Fruit fly (Drosophila melanogaster) whole organism, embryonic: Measurements from ENCODE around the gene cic.

ENCODE experiments used
- BEAF-32 ChIP-seq: fragments of 200-800 bp; sonication (Bioruptor generic); optimal IDR thresholded peaks from 3 replicates; lab custom pipeline; 2017; ENCODE audit warnings: missing biosample characterization, missing genetic modification characterization, mild to moderate bottlenecking, moderate library complexity, missing genetic modification reagents
- CG10366 ChIP-seq: fragments of 200-800 bp; sonication (Bioruptor generic); IDR thresholded peaks from 2 replicates; pipeline ENCODE4 v1.3.6; 2022; ENCODE audit warnings: missing biosample characterization, missing genetic modification characterization
- CG10543 ChIP-seq: fragments of 200-800 bp; sonication (Bioruptor generic); optimal IDR thresholded peaks from 3 replicates; lab custom pipeline; 2017; ENCODE audit warnings: missing biosample characterization, mild to moderate bottlenecking, missing genetic modification characterization, moderate library complexity
- CG11093 ChIP-seq: fragments of 200-800 bp; sonication (Bioruptor generic); IDR thresholded peaks from 3 replicates; pipeline ENCODE4 v1.3.6; 2022; ENCODE audit warnings: missing biosample characterization, missing genetic modification characterization
- CG12299 ChIP-seq: fragments of 200-800 bp; sonication (Bioruptor generic); optimal IDR thresholded peaks from 2 replicates; lab custom pipeline; 2018; ENCODE audit warnings: missing biosample characterization, mild to moderate bottlenecking, missing genetic modification characterization
- CG13894 ChIP-seq: fragments of 200-800 bp; sonication (Bioruptor generic); optimal IDR thresholded peaks from 3 replicates; lab custom pipeline; 2018; ENCODE audit warnings: missing biosample characterization, mild to moderate bottlenecking, missing genetic modification characterization, moderate library complexity
- CG14441 ChIP-seq: fragments of 200-800 bp; sonication (Bioruptor generic); IDR thresholded peaks from 2 replicates; pipeline ENCODE4 v1.3.6; 2022; ENCODE audit warnings: missing biosample characterization, missing genetic modification characterization
- CG16815 ChIP-seq: fragments of 200-800 bp; sonication (Bioruptor generic); optimal IDR thresholded peaks from 3 replicates; lab custom pipeline; 2017; ENCODE audit warnings: missing biosample characterization, mild to moderate bottlenecking, missing genetic modification characterization
- CG17568 ChIP-seq: fragments of 200-800 bp; sonication (Bioruptor generic); optimal IDR thresholded peaks from 2 replicates; lab custom pipeline; 2018; ENCODE audit warnings: missing biosample characterization, mild to moderate bottlenecking, missing genetic modification characterization, moderate library complexity
- CG18476 ChIP-seq: fragments of 200-800 bp; sonication (Bioruptor generic); optimal IDR thresholded peaks from 2 replicates; lab custom pipeline; 2016; ENCODE audit warnings: missing biosample characterization, mild to moderate bottlenecking, missing genetic modification characterization
- CG31224 ChIP-seq: fragments of 200-800 bp; sonication (Bioruptor generic); IDR thresholded peaks from 2 replicates; pipeline ENCODE4 v1.3.6; 2022; ENCODE audit warnings: missing biosample characterization, missing genetic modification characterization
- CG34376 ChIP-seq: fragments of 200-800 bp; sonication (Bioruptor generic); optimal IDR thresholded peaks from 2 replicates; lab custom pipeline; 2018; ENCODE audit warnings: missing biosample characterization, mild to moderate bottlenecking, missing genetic modification characterization
- CG3847 ChIP-seq: fragments of 200-800 bp; sonication (Bioruptor generic); IDR thresholded peaks from 2 replicates; pipeline ENCODE4 v1.3.6; 2022; ENCODE audit warnings: missing biosample characterization, missing genetic modification characterization
- CG7786 ChIP-seq: fragments of 200-800 bp; sonication (Bioruptor generic); optimal IDR thresholded peaks from 2 replicates; lab custom pipeline; 2016; ENCODE audit warnings: missing biosample characterization, missing genetic modification characterization
- CG7928 ChIP-seq: fragments of 200-800 bp; sonication (Bioruptor generic); optimal IDR thresholded peaks from 2 replicates; lab custom pipeline; 2017; ENCODE audit warnings: missing biosample characterization, mild to moderate bottlenecking, missing genetic modification characterization
- CG8478 ChIP-seq: fragments of >200 bp; optimal IDR thresholded peaks from 2 replicates; lab custom pipeline; 2018
- Dad ChIP-seq: fragments of 200-800 bp; sonication (Bioruptor generic); optimal IDR thresholded peaks from 3 replicates; lab custom pipeline; 2016; ENCODE audit warnings: missing biosample characterization, missing genetic modification characterization
- Doc3 ChIP-seq: fragments of 200-800 bp; sonication (Bioruptor generic); IDR thresholded peaks from 3 replicates; pipeline ENCODE4 v1.3.6; 2022; ENCODE audit warnings: missing biosample characterization, missing genetic modification characterization; ENCODE audit not compliant: partially characterized antibody
- E2f2 ChIP-seq: fragments of 200-800 bp; sonication (Bioruptor generic); IDR thresholded peaks from 2 replicates; pipeline ENCODE4 v1.3.6; 2022; ENCODE audit warnings: missing biosample characterization, missing genetic modification characterization
- ERR ChIP-seq: fragments of 200-800 bp; sonication (Bioruptor generic); optimal IDR thresholded peaks from 2 replicates; lab custom pipeline; 2016; ENCODE audit warnings: missing biosample characterization, missing genetic modification characterization
- H15 ChIP-seq: fragments of 200-800 bp; sonication (Bioruptor generic); IDR thresholded peaks from 3 replicates; pipeline ENCODE4 v1.3.6; 2022; ENCODE audit warnings: missing biosample characterization, missing genetic modification characterization
- Myb ChIP-seq: fragments of 200-800 bp; sonication (Bioruptor generic); optimal IDR thresholded peaks from 2 replicates; lab custom pipeline; 2016; ENCODE audit warnings: missing biosample characterization, missing genetic modification characterization
- Nf-YB ChIP-seq: fragments of 200-800 bp; sonication (Bioruptor generic); optimal IDR thresholded peaks from 3 replicates; lab custom pipeline; 2019; ENCODE audit warnings: missing biosample characterization, mild to moderate bottlenecking, missing genetic modification characterization, moderate library complexity
- Ssrp ChIP-seq: fragments of 200-800 bp; sonication (Bioruptor generic); optimal IDR thresholded peaks from 2 replicates; lab custom pipeline; 2018; ENCODE audit warnings: missing biosample characterization, mild to moderate bottlenecking, missing genetic modification characterization, moderate library complexity
- TFAM ChIP-seq: fragments of 200-800 bp; sonication (Bioruptor generic); optimal IDR thresholded peaks from 2 replicates; lab custom pipeline; 2017; ENCODE audit warnings: missing biosample characterization, missing genetic modification characterization, inconsistent platforms
- Usf ChIP-seq: fragments of 200-800 bp; sonication (Bioruptor generic); optimal IDR thresholded peaks from 2 replicates; lab custom pipeline; 2017; ENCODE audit warnings: missing genotype, missing biosample characterization, missing genetic modification characterization
- Vsx1 ChIP-seq: fragments of 200-800 bp; sonication (Bioruptor generic); optimal IDR thresholded peaks from 2 replicates; lab custom pipeline; 2017; ENCODE audit warnings: missing biosample characterization, mild to moderate bottlenecking, missing genetic modification characterization, missing genetic modification reagents
- Xrp1 ChIP-seq: fragments of 200-800 bp; sonication (Bioruptor generic); IDR thresholded peaks from 2 replicates; pipeline ENCODE4 v1.3.6; 2022; ENCODE audit warnings: missing biosample characterization, missing genetic modification characterization
- bab2 ChIP-seq: fragments of 200-800 bp; sonication (Bioruptor generic); optimal IDR thresholded peaks from 2 replicates; lab custom pipeline; 2016; ENCODE audit warnings: missing biosample characterization, missing genetic modification characterization
- danr ChIP-seq: fragments of 200-800 bp; sonication (Bioruptor generic); IDR thresholded peaks from 2 replicates; pipeline ENCODE4 v1.3.6; 2022; ENCODE audit warnings: missing biosample characterization, missing genetic modification characterization
- dmrt11E ChIP-seq: fragments of 200-800 bp; sonication (Bioruptor generic); optimal IDR thresholded peaks from 3 replicates; lab custom pipeline; 2018; ENCODE audit warnings: missing biosample characterization, mild to moderate bottlenecking, missing genetic modification characterization, moderate library complexity
- h ChIP-seq: fragments of >200 bp; optimal IDR thresholded peaks from 2 replicates; lab custom pipeline; 2017
- hbn ChIP-seq: fragments of 200-800 bp; sonication (Bioruptor generic); IDR thresholded peaks from 2 replicates; pipeline ENCODE4 v1.3.6; 2022; ENCODE audit warnings: missing biosample characterization, missing genetic modification characterization; ENCODE audit not compliant: partially characterized antibody
- jing ChIP-seq: fragments of 200-800 bp; sonication (Bioruptor generic); optimal IDR thresholded peaks from 2 replicates; lab custom pipeline; 2018; ENCODE audit warnings: missing biosample characterization, mild to moderate bottlenecking, missing genetic modification characterization
- jumu ChIP-seq: fragments of 200-800 bp; sonication (Bioruptor generic); optimal IDR thresholded peaks from 3 replicates; lab custom pipeline; 2016; ENCODE audit warnings: missing biosample characterization, missing genetic modification characterization
- kah ChIP-seq: fragments of 200-800 bp; sonication (Bioruptor generic); optimal IDR thresholded peaks from 2 replicates; lab custom pipeline; 2018; ENCODE audit warnings: missing biosample characterization, mild to moderate bottlenecking, missing genetic modification characterization
- lmd ChIP-seq: fragments of 200-800 bp; sonication (Bioruptor generic); IDR thresholded peaks from 2 replicates; pipeline ENCODE4 v1.3.6; 2022; ENCODE audit warnings: missing biosample characterization, missing genetic modification characterization
- luna ChIP-seq: fragments of 200-800 bp; sonication (Bioruptor generic); optimal IDR thresholded peaks from 2 replicates; lab custom pipeline; 2016; ENCODE audit warnings: missing biosample characterization, missing genetic modification characterization
- nau ChIP-seq: fragments of 200-800 bp; sonication (Bioruptor generic); optimal IDR thresholded peaks from 3 replicates; lab custom pipeline; 2017; ENCODE audit warnings: missing biosample characterization, mild to moderate bottlenecking, missing genetic modification characterization, missing genetic modification reagents
- nerfin-1 ChIP-seq: fragments of 200-800 bp; sonication (Bioruptor generic); optimal IDR thresholded peaks from 3 replicates; lab custom pipeline; 2019; ENCODE audit warnings: missing biosample characterization, mild to moderate bottlenecking, missing genetic modification characterization, moderate library complexity
- otp ChIP-seq: fragments of 200-800 bp; sonication (Bioruptor generic); IDR thresholded peaks from 3 replicates; pipeline ENCODE4, ENCODE4 v1.3.6; 2022; ENCODE audit warnings: missing biosample characterization, missing genetic modification characterization
- p53 ChIP-seq: fragments of 200-800 bp; sonication (Bioruptor generic); optimal IDR thresholded peaks from 2 replicates; lab custom pipeline; 2016; ENCODE audit warnings: missing biosample characterization, missing genetic modification characterization
- salm ChIP-seq: fragments of 200-800 bp; sonication (Bioruptor generic); optimal IDR thresholded peaks from 2 replicates; lab custom pipeline; 2018; ENCODE audit warnings: missing biosample characterization, mild to moderate bottlenecking, missing genetic modification characterization
- seq ChIP-seq: fragments of 200-800 bp; sonication (Bioruptor generic); IDR thresholded peaks from 2 replicates; pipeline ENCODE4 v1.3.6; 2022; ENCODE audit warnings: missing biosample characterization, missing genetic modification characterization
- so ChIP-seq: fragments of 200-800 bp; sonication (Bioruptor generic); IDR thresholded peaks from 3 replicates; pipeline ENCODE4 v1.3.6; 2022; ENCODE audit warnings: missing biosample characterization, missing genetic modification characterization
- sqz ChIP-seq: fragments of 200-800 bp; sonication (Bioruptor generic); optimal IDR thresholded peaks from 3 replicates; lab custom pipeline; 2018; ENCODE audit warnings: missing biosample characterization, mild to moderate bottlenecking, missing genetic modification characterization
- stwl ChIP-seq: fragments of 200-800 bp; sonication (Bioruptor generic); optimal IDR thresholded peaks from 3 replicates; lab custom pipeline; 2018; ENCODE audit warnings: missing biosample characterization, mild to moderate bottlenecking, missing genetic modification characterization, moderate library complexity
- tna ChIP-seq: fragments of 200-800 bp; sonication (Bioruptor generic); IDR thresholded peaks from 2 replicates; pipeline ENCODE4 v1.3.6; 2022; ENCODE audit warnings: missing biosample characterization, missing genetic modification characterization; ENCODE audit not compliant: partially characterized antibody
- tup ChIP-seq: fragments of 200-800 bp; sonication (Bioruptor generic); optimal IDR thresholded peaks from 2 replicates; lab custom pipeline; 2016; ENCODE audit warnings: missing biosample characterization, mild to moderate bottlenecking, missing genetic modification characterization, moderate library complexity
- yki ChIP-seq: fragments of >200 bp; optimal IDR thresholded peaks from 3 replicates; lab custom pipeline; 2018

Gene cic

dm6 chr3R:20327572-20328483 lies 75.3 kb downstream of the cic start, which contains the start of the genes CG4360 and Sirt2 (continued):
- no peak for TF ChIP-seq yki
- TF ChIP-seq tna: peak; percentile 82
- peak; percentile 99 for TF ChIP-seq CG7928
- TF ChIP-seq Dad (GFP tag; lab: Kevin White, UChicago): peak; percentile 21
- no peak for TF ChIP-seq Vsx1
- peak; percentile 6 for TF ChIP-seq luna (GFP tag; lab: Kevin White, UChicago)
- peak; percentile 47 for TF ChIP-seq ERR (GFP tag; lab: Kevin White, UChicago)
- TF ChIP-seq CG13894: no peak
- TF ChIP-seq TFAM (GFP tag; lab: Kevin White, UChicago): no peak
- TF ChIP-seq CG14441 (GFP tag; lab: Robert Waterston, UW): peak; percentile 34; the same call in 1 of the 2 replicates
- no peak for TF ChIP-seq Usf (GFP tag; lab: Kevin White, UChicago)
- TF ChIP-seq bab2: peak; percentile 48
- no peak for TF ChIP-seq so (GFP tag; lab: Robert Waterston, UW)
- 0 out of 3 replicates have a peak, but pooled peaks have one; percentile 33 for TF ChIP-seq otp
- no peak for TF ChIP-seq p53 (GFP tag; lab: Kevin White, UChicago)
- peak; percentile 15 for TF ChIP-seq CG34376 (GFP tag; lab: Kevin White, UChicago)
- no peak for TF ChIP-seq danr (GFP tag; lab: Robert Waterston, UW)
- no peak for TF ChIP-seq kah (GFP tag; lab: Kevin White, UChicago)
- peak; percentile 51 for TF ChIP-seq CG3847 (GFP tag; lab: Robert Waterston, UW)
- no peak for TF ChIP-seq h
- no peak for TF ChIP-seq Ssrp (tag; lab: Kevin White, UChicago)
- peak; percentile 62 for TF ChIP-seq stwl
- peak; percentile 28 for TF ChIP-seq E2f2
- TF ChIP-seq CG17568: no peak
- 0 out of 2 replicates have a peak, but pooled peaks have one; percentile 13 for TF ChIP-seq CG31224 (GFP tag; lab: Robert Waterston, UW)
- TF ChIP-seq Xrp1 (GFP tag; lab: Robert Waterston, UW): peak; percentile 10; the same call in 1 of the 2 replicates
- TF ChIP-seq jing (GFP tag; lab: Kevin White, UChicago): no peak
- TF ChIP-seq tup: no peak
- no peak for TF ChIP-seq Nf-YB (GFP tag; lab: Kevin White, UChicago)
- TF ChIP-seq CG11093 (GFP tag; lab: Robert Waterston, UW): no peak
- no peak for TF ChIP-seq sqz
- peak; percentile 17 for TF ChIP-seq nerfin-1 (tag; lab: Kevin White, UChicago)
- TF ChIP-seq CG10543 (GFP tag; lab: Kevin White, UChicago): peak; percentile 47
- no peak for TF ChIP-seq CG8478
- peak; percentile 72 for TF ChIP-seq Myb
- TF ChIP-seq BEAF-32 (GFP tag; lab: Kevin White, UChicago): peak; percentile 88
- TF ChIP-seq seq: no peak
- TF ChIP-seq dmrt11E (tag; lab: Kevin White, UChicago): no peak
- no peak for TF ChIP-seq salm (tag; lab: Kevin White, UChicago)
- no peak for TF ChIP-seq nau (GFP tag; lab: Kevin White, UChicago)
- TF ChIP-seq H15 (GFP tag; lab: Robert Waterston, UW): peak; percentile 53; the same call in 1 of the 3 replicates
- TF ChIP-seq CG18476 (GFP tag; lab: Kevin White, UChicago): no peak
- TF ChIP-seq CG10366 (GFP tag; lab: Robert Waterston, UW): peak; percentile 33; the same call in 1 of the 2 replicates
- TF ChIP-seq CG12299 (tag; lab: Kevin White, UChicago): peak; percentile 24
- peak; percentile 17 for TF ChIP-seq CG16815
- TF ChIP-seq jumu (GFP tag; lab: Kevin White, UChicago): peak; percentile 50
- TF ChIP-seq CG7786 (GFP tag; lab: Kevin White, UChicago): peak; percentile 68
- peak; percentile 39 for TF ChIP-seq lmd (GFP tag; lab: Robert Waterston, UW)
- TF ChIP-seq Doc3 (GFP tag; lab: Robert Waterston, UW): peak; percentile 48
- TF ChIP-seq hbn: peak; percentile 59
